Worm (Caenorhabditis elegans) whole organism, L2 larva: ENCODE data around the gene ZK262.8.
A peak's percentile ranks its signal among the peaks of the same experiment; 100 is the strongest.
"Not testable (repeated sequence)": the region's sequence is repeated elsewhere in the genome, so short reads cannot be mapped to it uniquely, and the experiment has no call there.

Experiments used
- C34F6.9 ChIP-seq: fragments of 150-350 bp; optimal IDR thresholded peaks from 2 replicates; lab custom pipeline; 2014; ENCODE audit warnings: missing biosample characterization, missing genetic modification characterization
- F13H6.1 ChIP-seq: sonication (generic microtip); optimal IDR thresholded peaks from 2 replicates; lab custom pipeline; 2016; ENCODE audit warnings: missing genetic modification characterization, missing compliant biosample characterization
- R02D3.7 ChIP-seq: fragments of 150-350 bp; optimal IDR thresholded peaks from 2 replicates; lab custom pipeline; 2014; ENCODE audit warnings: missing biosample characterization, missing genetic modification characterization
- Y55F3AM.14 ChIP-seq: fragments of 200-800 bp; sonication (Bioruptor generic); optimal IDR thresholded peaks from 2 replicates; lab custom pipeline; 2018; ENCODE audit warnings: mild to moderate bottlenecking, missing genetic modification characterization, missing compliant biosample characterization
- ZK546.5 ChIP-seq: sonication (generic microtip); optimal IDR thresholded peaks from 2 replicates; lab custom pipeline; 2017; ENCODE audit warnings: missing biosample characterization, missing genetic modification characterization
- aly-2 ChIP-seq: fragments of 150-350 bp; optimal IDR thresholded peaks from 2 replicates; lab custom pipeline; 2014; ENCODE audit warnings: missing biosample characterization, missing genetic modification characterization
- ama-1 ChIP-seq: fragments of 150-350 bp; optimal IDR thresholded peaks from 2 replicates; lab custom pipeline; 2018; ENCODE audit warnings: inconsistent platforms
- blmp-1 ChIP-seq: sonication (generic microtip); optimal IDR thresholded peaks from 2 replicates; lab custom pipeline; 2017; ENCODE audit warnings: missing genetic modification characterization, mild to moderate bottlenecking, missing compliant biosample characterization, antibody characterized with exemption, moderate library complexity; ENCODE audit not compliant: insufficient read depth
- ceh-16 ChIP-seq: fragments of 150-350 bp; optimal IDR thresholded peaks from 2 replicates; lab custom pipeline; 2014; ENCODE audit warnings: missing biosample characterization, missing genetic modification characterization
- ceh-82 ChIP-seq: fragments of 150-350 bp; optimal IDR thresholded peaks from 2 replicates; lab custom pipeline; 2014; ENCODE audit warnings: missing biosample characterization, missing genetic modification characterization
- crh-2 ChIP-seq: sonication (generic microtip); optimal IDR thresholded peaks from 2 replicates; lab custom pipeline; 2017; ENCODE audit warnings: missing biosample characterization, missing genetic modification characterization
- dmd-4 ChIP-seq: sonication (generic microtip); optimal IDR thresholded peaks from 2 replicates; lab custom pipeline; 2017; ENCODE audit warnings: missing biosample characterization, missing genetic modification characterization
- egl-27 ChIP-seq: sonication (generic microtip); optimal IDR thresholded peaks from 3 replicates; lab custom pipeline; 2017; ENCODE audit warnings: missing biosample characterization, missing genetic modification reagents, missing genetic modification characterization
- fos-1 ChIP-seq: fragments of 150-350 bp; optimal IDR thresholded peaks from 2 replicates; lab custom pipeline; 2014; ENCODE audit warnings: missing biosample characterization, missing genetic modification characterization
- gmeb-1 ChIP-seq: fragments of 150-350 bp; optimal IDR thresholded peaks from 2 replicates; lab custom pipeline; 2014; ENCODE audit warnings: missing biosample characterization, missing genetic modification characterization
- lin-13 ChIP-seq: fragments of 150-350 bp; optimal IDR thresholded peaks from 2 replicates; lab custom pipeline; 2014; ENCODE audit warnings: missing biosample characterization, missing genetic modification reagents, missing genetic modification characterization
- lin-39 ChIP-seq: fragments of 150-350 bp; optimal IDR thresholded peaks from 2 replicates; lab custom pipeline; 2014; ENCODE audit warnings: missing biosample characterization, missing genetic modification reagents, missing genetic modification characterization
- mab-5 ChIP-seq: fragments of 150-350 bp; optimal IDR thresholded peaks from 2 replicates; lab custom pipeline; 2014; ENCODE audit warnings: missing biosample characterization, missing genetic modification characterization
- mbf-1 ChIP-seq: sonication (generic microtip); optimal IDR thresholded peaks from 2 replicates; lab custom pipeline; 2017; ENCODE audit warnings: missing biosample characterization, missing genetic modification characterization
- mdl-1 ChIP-seq, 2 experiments: fragments of 150-350 bp in 1 of 2; sonication (generic microtip) in 1 of 2; optimal IDR thresholded peaks; 2 replicates each; lab custom pipeline; 2017; ENCODE audit warnings: missing biosample characterization in 2 of 2, missing genetic modification characterization in 2 of 2
- nhr-11 ChIP-seq: fragments of 150-350 bp; optimal IDR thresholded peaks from 2 replicates; lab custom pipeline; 2014; ENCODE audit warnings: missing biosample characterization, missing genetic modification characterization
- nhr-12 ChIP-seq: fragments of 150-350 bp; optimal IDR thresholded peaks from 2 replicates; lab custom pipeline; 2014; ENCODE audit warnings: missing biosample characterization, missing genetic modification characterization
- nhr-23 ChIP-seq: fragments of 150-350 bp; optimal IDR thresholded peaks from 2 replicates; lab custom pipeline; 2014; ENCODE audit warnings: missing biosample characterization, missing genetic modification reagents, missing genetic modification characterization
- nhr-25 ChIP-seq: fragments of 150-350 bp; sonication (generic microtip); optimal IDR thresholded peaks from 3 replicates; lab custom pipeline; 2014; ENCODE audit warnings: missing biosample characterization, missing genetic modification characterization
- nhr-6 ChIP-seq: fragments of 150-350 bp; optimal IDR thresholded peaks from 2 replicates; lab custom pipeline; 2014; ENCODE audit warnings: missing biosample characterization, missing genetic modification characterization
- nhr-77 ChIP-seq: fragments of 150-350 bp; optimal IDR thresholded peaks from 2 replicates; lab custom pipeline; 2014; ENCODE audit warnings: missing biosample characterization, missing genetic modification characterization
- peb-1 ChIP-seq: fragments of 150-350 bp; optimal IDR thresholded peaks from 2 replicates; lab custom pipeline; 2014; ENCODE audit warnings: missing biosample characterization, missing genetic modification characterization
- sem-4 ChIP-seq: fragments of 150-350 bp; optimal IDR thresholded peaks from 2 replicates; lab custom pipeline; 2014; ENCODE audit warnings: missing biosample characterization, missing genetic modification reagents, missing genetic modification characterization
- skn-1 ChIP-seq: sonication (generic microtip); optimal IDR thresholded peaks from 2 replicates; lab custom pipeline; 2017; ENCODE audit warnings: missing biosample characterization, missing genetic modification characterization
- sma-3 ChIP-seq: sonication (generic microtip); optimal IDR thresholded peaks from 2 replicates; lab custom pipeline; 2016; ENCODE audit warnings: missing genetic modification reagents, missing genetic modification characterization, missing compliant biosample characterization
- snpc-4 ChIP-seq: fragments of 150-350 bp; optimal IDR thresholded peaks from 2 replicates; lab custom pipeline; 2014; ENCODE audit warnings: missing biosample characterization, missing genetic modification characterization
- unc-39 ChIP-seq: fragments of 150-350 bp; optimal IDR thresholded peaks from 2 replicates; lab custom pipeline; 2014; ENCODE audit warnings: missing biosample characterization, missing genetic modification characterization
- unc-55 ChIP-seq: fragments of 150-350 bp; sonication (generic microtip); optimal IDR thresholded peaks from 3 replicates; lab custom pipeline; 2014; ENCODE audit warnings: missing biosample characterization, missing genetic modification reagents, missing genetic modification characterization
- unc-62 ChIP-seq: fragments of 150-350 bp; optimal IDR thresholded peaks from 2 replicates; lab custom pipeline; 2014; ENCODE audit warnings: missing biosample characterization, missing genetic modification reagents, missing genetic modification characterization
- zag-1 ChIP-seq: fragments of 150-350 bp; optimal IDR thresholded peaks from 2 replicates; lab custom pipeline; 2014; ENCODE audit warnings: missing biosample characterization, missing genetic modification characterization
- ztf-1 ChIP-seq: fragments of 200-800 bp; sonication (Bioruptor generic); conservative IDR thresholded peaks from 2 replicates; pipeline ENCODE4 v1.3.6; 2022; ENCODE audit warnings: missing genetic modification characterization, missing compliant biosample characterization
- ztf-4 ChIP-seq: fragments of 150-350 bp; optimal IDR thresholded peaks from 2 replicates; lab custom pipeline; 2014; ENCODE audit warnings: missing biosample characterization, missing genetic modification characterization

The ZK262.8 gene

ce11 chrV:18404767-18405166, 33.4 kb upstream of the ZK262.8 start, which contains the start of gene srh-209:
srh-209 (minus strand) TSS chrV:18404867.
- TF ChIP-seq nhr-6 (tag; lab: Kevin White, UChicago); unc-39; unc-55 (GFP tag; lab: Kevin White, UChicago): not testable (repeated sequence)

- TF ChIP-seq mab-5 (tag; lab: Kevin White, UChicago) = no peak
- no peak for TF ChIP-seq mbf-1
- TF ChIP-seq ztf-1 (GFP tag; lab: Robert Waterston, UW) = no peak
- no peak for TF ChIP-seq zag-1 (tag; lab: Kevin White, UChicago)
- no peak for TF ChIP-seq sma-3
- TF ChIP-seq ZK546.5 (tag; lab: Kevin White, UChicago) = no peak
- TF ChIP-seq crh-2 (tag; lab: Kevin White, UChicago) = no peak
- no peak for TF ChIP-seq mdl-1 (tag; optimal IDR thresholded peaks at IDR 0.05; lab: Kevin White, UChicago)
- TF ChIP-seq C34F6.9 = no peak
- no peak for TF ChIP-seq nhr-11 (tag; lab: Kevin White, UChicago)
- no peak for TF ChIP-seq peb-1 (tag; lab: Kevin White, UChicago)
- TF ChIP-seq nhr-23 (tag; lab: Kevin White, UChicago) = no peak
- no peak for TF ChIP-seq F13H6.1 (tag; lab: Kevin White, UChicago)
- no peak for TF ChIP-seq skn-1 (tag; lab: Kevin White, UChicago)
- TF ChIP-seq nhr-6 (tag; lab: Kevin White, UChicago) = no peak
- TF ChIP-seq ceh-82 = no peak
These were observed 28.0 kb upstream of the ZK262.8 start, which contains the start of gene srh-207 for ce11 chrV:18410142-18410541. srh-207 (minus strand) TSS chrV:18410242.

ce11 chrV:18412351-18412750, 25.8 kb upstream of the ZK262.8 start:
- TF ChIP-seq mdl-1 (tag; optimal IDR thresholded peaks at IDR 0.05; lab: Kevin White, UChicago) (no peak), gmeb-1 (tag; lab: Kevin White, UChicago) (no peak), Y55F3AM.14 (GFP tag; lab: Kevin White, UChicago) (no peak), fos-1 (tag; lab: Kevin White, UChicago) (peak; percentile 1)

- no peak for TF ChIP-seq mbf-1
- TF ChIP-seq ztf-1 (GFP tag; lab: Robert Waterston, UW) = no peak
- no peak for TF ChIP-seq ceh-16
- TF ChIP-seq aly-2 (tag; lab: Kevin White, UChicago) = no peak
- TF ChIP-seq zag-1 (tag; lab: Kevin White, UChicago) = no peak
- TF ChIP-seq egl-27 (tag; lab: Kevin White, UChicago) = no peak
- TF ChIP-seq lin-13 (GFP tag; lab: Kevin White, UChicago) = no peak
- no peak for TF ChIP-seq nhr-12 (tag; lab: Kevin White, UChicago)
- TF ChIP-seq dmd-4 (tag; lab: Kevin White, UChicago) = no peak
- TF ChIP-seq sma-3 = no peak
- TF ChIP-seq ama-1 = no peak
- TF ChIP-seq nhr-77 (tag; lab: Kevin White, UChicago) = no peak
- TF ChIP-seq ztf-4 (tag; lab: Kevin White, UChicago) = no peak
These were observed 25.3 kb upstream of the ZK262.8 start, which contains the start of gene ZK262.2 for ce11 chrV:18412887-18413286. ZK262.2 (minus strand) TSS chrV:18412987.

ce11 chrV:18414051-18414450, 24.1 kb upstream of the ZK262.8 start, which contains the start of gene txt-8:
txt-8 (plus strand) TSS chrV:18414351.
- TF ChIP-seq aly-2 (tag; lab: Kevin White, UChicago) (no peak), ceh-82 (no peak), skn-1 (tag; lab: Kevin White, UChicago) (no peak), sem-4 (tag; lab: Kevin White, UChicago) (no peak), lin-13 (GFP tag; lab: Kevin White, UChicago) (no peak), blmp-1 (no peak), ZK546.5 (tag; lab: Kevin White, UChicago) (no peak), nhr-25 (tag; lab: Kevin White, UChicago) (no peak), nhr-11 (tag; lab: Kevin White, UChicago) (no peak), R02D3.7 (tag; lab: Kevin White, UChicago) (no peak), unc-62 (no peak), ama-1 (no peak), ztf-1 (GFP tag; lab: Robert Waterston, UW) (no peak), unc-55 (GFP tag; lab: Kevin White, UChicago) (no peak), Y55F3AM.14 (GFP tag; lab: Kevin White, UChicago) (no peak), snpc-4 (tag; lab: Kevin White, UChicago) (no peak), nhr-23 (tag; lab: Kevin White, UChicago) (no peak), lin-39 (tag; lab: Kevin White, UChicago) (no peak), nhr-77 (tag; lab: Kevin White, UChicago) (no peak)
